Worm (Caenorhabditis elegans) whole organism, mixed stage, embryonic: ENCODE results near the gene dhs-21.

Experiments
- cnd-1 ChIP-seq: fragments of 200-800 bp; sonication (Bioruptor generic); optimal IDR thresholded peaks from 2 replicates; lab custom pipeline; 2018; ENCODE audit warnings: mild to moderate bottlenecking, missing genetic modification characterization, missing compliant biosample characterization
- elt-1 ChIP-seq: sonication (generic microtip); optimal IDR thresholded peaks from 2 replicates; lab custom pipeline; 2017; ENCODE audit warnings: missing genetic modification characterization, mild to moderate bottlenecking, missing compliant biosample characterization, antibody characterized with exemption, moderate library complexity, borderline replicate concordance; ENCODE audit not compliant: insufficient read depth
- elt-3 ChIP-seq: fragments of 150-350 bp; optimal IDR thresholded peaks from 2 replicates; lab custom pipeline; 2014; ENCODE audit warnings: missing biosample characterization, missing genetic modification characterization
- nhr-12 ChIP-seq: fragments of 150-350 bp; optimal IDR thresholded peaks from 2 replicates; lab custom pipeline; 2014; ENCODE audit warnings: missing biosample characterization, missing genetic modification characterization
- nhr-237 ChIP-seq: fragments of 150-350 bp; optimal IDR thresholded peaks from 2 replicates; lab custom pipeline; 2014; ENCODE audit warnings: missing biosample characterization, missing genetic modification characterization
- zip-8 ChIP-seq: fragments of 150-350 bp; optimal IDR thresholded peaks from 2 replicates; lab custom pipeline; 2014; ENCODE audit warnings: missing biosample characterization, missing genetic modification characterization
- ztf-11 ChIP-seq: fragments of 150-350 bp; optimal IDR thresholded peaks from 2 replicates; lab custom pipeline; 2014; ENCODE audit warnings: missing biosample characterization, missing genetic modification characterization

DNA sequence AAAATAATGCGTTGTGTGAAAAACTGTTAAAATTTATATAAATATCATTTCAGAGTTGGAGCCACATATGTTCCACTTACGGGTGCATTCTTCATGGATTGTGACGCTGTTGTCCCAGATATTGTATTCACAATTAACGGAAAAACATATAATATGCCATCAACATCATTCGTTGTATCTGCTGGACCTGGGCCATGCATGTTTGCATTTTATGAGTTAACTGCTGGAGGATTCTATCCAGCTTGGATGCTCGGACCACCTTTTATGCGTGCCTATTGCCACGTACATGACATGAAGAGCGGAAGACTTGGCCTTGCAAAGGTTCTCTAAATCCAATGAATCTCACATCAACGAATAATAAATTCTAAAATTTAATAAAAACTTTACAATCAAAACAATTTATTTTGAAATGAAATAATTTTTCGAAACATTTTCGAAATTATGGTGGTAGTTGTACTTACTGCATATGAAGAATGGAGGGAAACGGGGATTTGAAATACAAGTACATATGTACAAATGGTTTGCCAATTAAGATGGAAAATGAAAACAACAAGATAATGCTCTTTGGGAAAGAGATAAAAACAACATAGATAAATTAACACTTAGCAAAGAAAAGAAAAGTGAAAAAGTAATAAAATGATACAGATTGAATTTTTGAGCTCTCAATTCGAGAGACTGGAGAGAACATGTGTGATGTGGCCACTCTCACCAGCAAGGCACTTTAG, 10.5 kb upstream of the dhs-21 start:
- TF ChIP-seq elt-3 (tag; lab: Kevin White, UChicago) (no peak), zip-8 (tag; lab: Kevin White, UChicago) (no peak), elt-1 (tag; lab: Kevin White, UChicago) (no peak), nhr-237 (tag; lab: Kevin White, UChicago) (no peak), cnd-1 (tag; lab: Kevin White, UChicago) (no peak), ztf-11 (tag; lab: Kevin White, UChicago) (no peak), nhr-12 (tag; lab: Kevin White, UChicago) (no peak)
